Worm (Caenorhabditis elegans) whole organism, L2 larva: ENCODE results near the gene C13G5.2.

Experiments
- egl-27 ChIP-seq: sonication (generic microtip); optimal IDR thresholded peaks from 3 replicates; lab custom pipeline; 2017; ENCODE audit warnings: missing biosample characterization, missing genetic modification reagents, missing genetic modification characterization
- lsy-2 ChIP-seq, 2 experiments: fragments of 150-350 bp in 1 of 2; sonication (generic microtip) in 1 of 2; optimal IDR thresholded peaks; 2 replicates each; lab custom pipeline; 2014 to 2017; ENCODE audit warnings: missing biosample characterization in 2 of 2, missing genetic modification characterization in 2 of 2
- snpc-4 ChIP-seq: fragments of 150-350 bp; optimal IDR thresholded peaks from 2 replicates; lab custom pipeline; 2014; ENCODE audit warnings: missing biosample characterization, missing genetic modification characterization

DNA sequence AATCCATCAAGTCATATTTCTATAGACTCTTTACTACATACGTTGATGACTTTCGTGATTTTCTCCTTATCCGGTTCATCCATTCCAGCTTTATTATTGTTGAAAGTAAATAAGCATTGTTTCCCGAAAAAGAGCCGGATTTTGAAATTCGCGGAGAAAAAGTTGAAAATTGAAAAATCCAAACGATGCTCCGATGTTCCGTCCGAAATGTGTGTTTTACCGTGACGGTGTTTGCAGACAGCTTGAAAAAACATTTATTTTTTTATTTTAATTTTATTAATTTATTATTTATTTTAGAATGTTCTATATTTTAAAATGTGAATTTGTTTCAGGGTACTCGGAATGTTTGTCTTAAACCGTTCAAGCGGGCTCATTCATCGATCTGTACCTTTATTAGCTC is 12.6 kb upstream of the C13G5.2 start, which contains the start of gene dnj-10:
- no peak for TF ChIP-seq snpc-4
- peak; percentile 55 to 88 for TF ChIP-seq lsy-2 (tag; optimal IDR thresholded peaks at IDR 0.05; lab: Kevin White, UChicago)
- no peak for TF ChIP-seq egl-27
